Worm (Caenorhabditis elegans) whole organism, L4 larva: Measurements from ENCODE around the gene F20B6.5.

Source experiments
- R02D3.7 ChIP-seq: fragments of 150-350 bp; sonication (generic microtip); optimal IDR thresholded peaks from 3 replicates; lab custom pipeline; 2014; ENCODE audit warnings: missing biosample characterization, missing genetic modification characterization
- aha-1 ChIP-seq: fragments of 150-350 bp; peaks from one replicate; lab custom pipeline; 2014; ENCODE audit warnings: missing biosample characterization, missing genetic modification characterization
- aly-2 ChIP-seq: sonication (generic microtip); optimal IDR thresholded peaks from 2 replicates; lab custom pipeline; 2018; ENCODE audit warnings: missing biosample characterization, missing genetic modification characterization
- ama-1 ChIP-seq: fragments of 150-350 bp; optimal IDR thresholded peaks from 2 replicates; lab custom pipeline; 2014; ENCODE audit warnings: inconsistent platforms, mixed read lengths
- dpl-1 ChIP-seq: fragments of 150-350 bp; optimal IDR thresholded peaks from 2 replicates; lab custom pipeline; 2014; ENCODE audit warnings: missing biosample characterization, missing genetic modification reagents, missing genetic modification characterization
- dve-1 ChIP-seq: sonication (generic microtip); optimal IDR thresholded peaks from 2 replicates; lab custom pipeline; 2017; ENCODE audit warnings: antibody characterized with exemption, mild to moderate bottlenecking, missing genetic modification characterization, missing compliant biosample characterization; ENCODE audit not compliant: insufficient read depth
- fos-1 ChIP-seq: fragments of 150-350 bp; optimal IDR thresholded peaks from 2 replicates; lab custom pipeline; 2014; ENCODE audit warnings: missing biosample characterization, missing genetic modification characterization
- lsy-2 ChIP-seq, 2 experiments: fragments of 150-350 bp in 1 of 2; sonication (generic microtip) in 1 of 2; optimal IDR thresholded peaks; 2 replicates each; lab custom pipeline; 2014 to 2017; ENCODE audit warnings: missing biosample characterization in 2 of 2, missing genetic modification characterization in 2 of 2
- nhr-10 ChIP-seq: fragments of 150-350 bp; optimal IDR thresholded peaks from 2 replicates; lab custom pipeline; 2014; ENCODE audit warnings: missing biosample characterization, missing genetic modification characterization
- nhr-77 ChIP-seq: fragments of 150-350 bp; optimal IDR thresholded peaks from 2 replicates; lab custom pipeline; 2014; ENCODE audit warnings: missing biosample characterization, missing genetic modification characterization
- pha-4 ChIP-seq, 2 experiments: fragments of 150-350 bp in 1 of 2; fragments of 200-800 bp in 1 of 2; sonication (Bioruptor generic) in 1 of 2; IDR thresholded peaks in 1 of 2; optimal IDR thresholded peaks in 1 of 2; 2 replicates each; pipeline versions ENCODE4 v1.3.6 to Lab custom; 2014 to 2022; ENCODE audit warnings: missing genetic modification characterization in 2 of 2, missing genetic modification reagents in 2 of 2, missing biosample characterization in 1 of 2, missing compliant biosample characterization in 1 of 2

ce11 chrX:4215500-4216107 lies 15.9 kb upstream of the F20B6.5 start:
- TF ChIP-seq R02D3.7 (tag; lab: Kevin White, UChicago), result no peak
- TF ChIP-seq nhr-10 (tag; lab: Kevin White, UChicago), result no peak
- no peak for TF ChIP-seq pha-4 (GFP tag; IDR thresholded peaks at IDR 0.05; lab: Robert Waterston, UW)
- no peak for TF ChIP-seq pha-4 (tag; optimal IDR thresholded peaks at IDR 0.05; lab: Kevin White, UChicago)
- TF ChIP-seq aha-1 (tag; lab: Kevin White, UChicago), result no peak
- no peak for TF ChIP-seq fos-1 (tag; lab: Kevin White, UChicago)
- TF ChIP-seq aly-2 (tag; lab: Kevin White, UChicago), result no peak
- TF ChIP-seq nhr-77 (tag; lab: Kevin White, UChicago), result peak; percentile 16
- TF ChIP-seq ama-1 (lab: Kevin White, UChicago), result no peak
- TF ChIP-seq lsy-2 (tag; optimal IDR thresholded peaks at IDR 0.05; lab: Kevin White, UChicago), result peak in 1 of 2 experiments; percentile 27
- TF ChIP-seq dpl-1 (GFP tag; lab: Kevin White, UChicago), result no peak
- peak; percentile 92 for TF ChIP-seq dve-1 (tag; lab: Kevin White, UChicago)
